Fruit fly (Drosophila melanogaster): ENCODE data around the gene Rca1.

DNA sequence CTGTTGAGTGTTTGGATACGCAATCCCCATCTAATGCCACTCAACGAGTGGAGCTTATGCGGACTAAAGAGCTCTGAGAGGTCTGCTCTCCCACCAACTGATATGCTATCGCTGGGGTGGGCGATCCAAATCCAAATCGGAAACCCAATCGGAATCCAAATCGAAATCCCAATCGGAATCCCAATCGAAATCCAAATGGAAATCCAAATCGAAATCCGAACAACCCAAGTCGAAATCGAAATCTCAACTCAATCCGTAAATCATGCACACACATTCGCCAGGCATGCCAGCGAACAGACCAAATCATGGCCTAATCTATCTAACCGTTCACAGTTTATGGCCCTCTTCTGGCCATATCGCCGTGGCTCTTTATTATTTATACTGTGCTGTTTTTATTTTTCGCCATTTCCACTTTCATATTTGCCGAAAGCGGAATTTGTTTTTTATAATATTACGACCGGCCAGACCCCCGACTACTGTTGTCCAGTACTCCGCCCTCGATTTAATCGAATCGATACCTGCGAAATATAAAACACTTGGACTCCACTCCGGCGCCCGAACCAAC, 24.5 kb upstream of the Rca1 start:
- TF ChIP-seq Rx (GFP tag; IDR thresholded peaks at IDR 0.05) (no peak), Sin3A (optimal IDR thresholded peaks at IDR 0.05) (no peak), chif (GFP tag; optimal IDR thresholded peaks at IDR 0.05) (no peak), CG13775 (GFP tag; optimal IDR thresholded peaks at IDR 0.05) (no peak), Fer2 (tag; optimal IDR thresholded peaks at IDR 0.05) (no peak), CG11247 (GFP tag; IDR thresholded peaks at IDR 0.05) (no peak), insv (GFP tag; optimal IDR thresholded peaks at IDR 0.05) (peak; percentile 43 to 95), lab (GFP tag; optimal IDR thresholded peaks at IDR 0.05) (no peak), Vsx1 (GFP tag; optimal IDR thresholded peaks at IDR 0.05) (no peak), Lpt (GFP tag; optimal IDR thresholded peaks at IDR 0.05) (no peak), ash1 (GFP tag; optimal IDR thresholded peaks at IDR 0.05) (no peak), ken (GFP tag; IDR thresholded peaks at IDR 0.05) (no peak), ato (GFP tag; IDR thresholded peaks at IDR 0.05; ENCODE audit: partially characterized antibody) (no peak)

Data from whole organism, embryonic.